Worm (Caenorhabditis elegans): ENCODE data around the gene rcq-5.

- TF ChIP-seq ref-1 (GFP tag; conservative IDR thresholded peaks at IDR 0.05) (no peak), ztf-23 (GFP tag; IDR thresholded peaks at IDR 0.05) (0 out of 2 replicates have a peak, but pooled peaks have one; percentile 19), tab-1 (GFP tag; IDR thresholded peaks at IDR 0.05) (no peak), ztf-29 (GFP tag; IDR thresholded peaks at IDR 0.05) (no peak), cog-1 (tag; optimal IDR thresholded peaks at IDR 0.05) (peak; percentile 53), flt-1 (GFP tag; IDR thresholded peaks at IDR 0.05) (peak; percentile 81), klf-2 (GFP tag; conservative IDR thresholded peaks at IDR 0.05) (no peak), med-1 (GFP tag; optimal IDR thresholded peaks at IDR 0.05; ENCODE audit: insufficient read depth) (no peak)
Measured at ce11 chrIII:4004064-4004580, 53.7 kb downstream of the rcq-5 start, which contains the start of gene tif-1A.

Data from whole organism, midembryonic.